Worm (Caenorhabditis elegans) whole organism, L4 larva: ENCODE results near the gene nhr-95.
A peak's percentile ranks its signal among the peaks of the same experiment; 100 is the strongest.

Source experiments
- F37D6.2 ChIP-seq: sonication (generic microtip); optimal IDR thresholded peaks from 2 replicates; lab custom pipeline; 2016; ENCODE audit warnings: mild to moderate bottlenecking, missing genetic modification characterization, missing compliant biosample characterization
- F44E2.7 ChIP-seq: fragments of 200-800 bp; sonication (Bioruptor generic); IDR thresholded peaks from 2 replicates; pipeline ENCODE4 v2.1.2; 2022; ENCODE audit warnings: missing genetic modification characterization, missing compliant biosample characterization
- R02D3.7 ChIP-seq: fragments of 150-350 bp; sonication (generic microtip); optimal IDR thresholded peaks from 3 replicates; lab custom pipeline; 2014; ENCODE audit warnings: missing biosample characterization, missing genetic modification characterization
- T20F7.1 ChIP-seq: fragments of 200-800 bp; sonication (Bioruptor generic); optimal IDR thresholded peaks from 2 replicates; lab custom pipeline; 2018; ENCODE audit warnings: mild to moderate bottlenecking, missing genetic modification characterization, missing compliant biosample characterization
- T26A8.4 ChIP-seq: fragments of 200-800 bp; sonication (Bioruptor generic); IDR thresholded peaks from 2 replicates; pipeline ENCODE4 v1.3.6; 2022; ENCODE audit warnings: missing genetic modification characterization, missing compliant biosample characterization
- Y105C5A.15 ChIP-seq: fragments of 200-800 bp; sonication (Bioruptor generic); IDR thresholded peaks from 2 replicates; pipeline ENCODE4 v1.3.6; 2022; ENCODE audit warnings: missing genetic modification characterization, missing compliant biosample characterization
- Y48G9A.11 ChIP-seq: fragments of 200-800 bp; sonication (Bioruptor generic); IDR thresholded peaks from 2 replicates; pipeline ENCODE4 v1.3.6; 2022; ENCODE audit warnings: missing genetic modification reagents, missing genetic modification characterization, missing compliant biosample characterization
- ZK337.2 ChIP-seq: fragments of 200-800 bp; sonication (Bioruptor generic); IDR thresholded peaks from 2 replicates; pipeline ENCODE4 v1.3.6; 2022; ENCODE audit warnings: missing genetic modification reagents, missing genetic modification characterization, missing compliant biosample characterization
- attf-4 ChIP-seq: sonication (generic microtip); optimal IDR thresholded peaks from 3 replicates; lab custom pipeline; 2017; ENCODE audit warnings: missing biosample characterization, missing genetic modification characterization
- dmd-6 ChIP-seq: fragments of 200-800 bp; sonication (Bioruptor generic); IDR thresholded peaks from 2 replicates; pipeline ENCODE4 v1.3.6; 2022; ENCODE audit warnings: missing genetic modification reagents, missing genetic modification characterization, missing compliant biosample characterization
- duxl-1 ChIP-seq: sonication (generic microtip); optimal IDR thresholded peaks from 2 replicates; lab custom pipeline; 2016; ENCODE audit warnings: mild to moderate bottlenecking, missing genetic modification characterization, moderate library complexity, missing compliant biosample characterization; ENCODE audit not compliant: poor library complexity
- egl-43 ChIP-seq: fragments of 200-800 bp; sonication (Bioruptor generic); IDR thresholded peaks from 2 replicates; pipeline ENCODE4 v1.3.6; 2022; ENCODE audit warnings: missing genetic modification reagents, missing genetic modification characterization, missing compliant biosample characterization
- fkh-10 ChIP-seq: fragments of 150-350 bp; optimal IDR thresholded peaks from 2 replicates; lab custom pipeline; 2014; ENCODE audit warnings: missing biosample characterization, missing genetic modification reagents, missing genetic modification characterization
- fos-1 ChIP-seq: fragments of 150-350 bp; optimal IDR thresholded peaks from 2 replicates; lab custom pipeline; 2014; ENCODE audit warnings: missing biosample characterization, missing genetic modification characterization
- hlh-11 ChIP-seq: fragments of 200-800 bp; sonication (Bioruptor generic); optimal IDR thresholded peaks from 2 replicates; lab custom pipeline; 2018; ENCODE audit warnings: mild to moderate bottlenecking, missing genetic modification characterization, missing compliant biosample characterization
- hlh-30 ChIP-seq: sonication (generic microtip); optimal IDR thresholded peaks from 2 replicates; lab custom pipeline; 2017; ENCODE audit warnings: antibody characterized with exemption, mild to moderate bottlenecking, missing genetic modification characterization, missing compliant biosample characterization; ENCODE audit not compliant: insufficient read depth
- lim-7 ChIP-seq: fragments of 200-800 bp; sonication (Bioruptor generic); IDR thresholded peaks from 2 replicates; pipeline ENCODE4 v1.3.6; 2022; ENCODE audit warnings: missing genetic modification characterization, missing compliant biosample characterization
- lin-13 ChIP-seq: fragments of 150-350 bp; optimal IDR thresholded peaks from 2 replicates; lab custom pipeline; 2014; ENCODE audit warnings: missing biosample characterization, missing genetic modification reagents, missing genetic modification characterization
- madf-5 ChIP-seq, 2 experiments: fragments of 200-800 bp; sonication (Bioruptor generic); IDR thresholded peaks; 2 replicates each; pipeline ENCODE4 v1.3.6; 2022; ENCODE audit warnings: missing compliant biosample characterization in 2 of 2, missing genetic modification characterization in 2 of 2
- madf-9 ChIP-seq: fragments of 200-800 bp; sonication (Bioruptor generic); conservative IDR thresholded peaks from 2 replicates; pipeline ENCODE4 v1.3.6; 2022; ENCODE audit warnings: missing genetic modification reagents, missing genetic modification characterization, missing compliant biosample characterization
- mxl-3 ChIP-seq: fragments of 200-800 bp; sonication (Bioruptor generic); optimal IDR thresholded peaks from 2 replicates; lab custom pipeline; 2018; ENCODE audit warnings: mild to moderate bottlenecking, missing genetic modification characterization, missing compliant biosample characterization
- nhr-11 ChIP-seq: fragments of 150-350 bp; optimal IDR thresholded peaks from 2 replicates; lab custom pipeline; 2014; ENCODE audit warnings: missing biosample characterization, missing genetic modification characterization
- nhr-28 ChIP-seq: fragments of 150-350 bp; optimal IDR thresholded peaks from 2 replicates; lab custom pipeline; 2014; ENCODE audit warnings: missing biosample characterization, missing genetic modification characterization
- nhr-41 ChIP-seq: fragments of 200-800 bp; sonication (Bioruptor generic); IDR thresholded peaks from 2 replicates; pipeline ENCODE4 v1.3.6; 2022; ENCODE audit warnings: missing genetic modification reagents, missing genetic modification characterization, missing compliant biosample characterization
- nhr-42 ChIP-seq: fragments of 200-800 bp; sonication (Bioruptor generic); IDR thresholded peaks from 2 replicates; pipeline ENCODE4 v1.3.6; 2022; ENCODE audit warnings: missing genetic modification characterization, missing compliant biosample characterization
- nhr-48 ChIP-seq: sonication (generic microtip); optimal IDR thresholded peaks from 2 replicates; lab custom pipeline; 2016; ENCODE audit warnings: mild to moderate bottlenecking, missing genetic modification characterization, missing compliant biosample characterization
- nhr-76 ChIP-seq: fragments of 150-350 bp; optimal IDR thresholded peaks from 2 replicates; lab custom pipeline; 2014; ENCODE audit warnings: missing biosample characterization, missing genetic modification characterization
- pha-4 ChIP-seq, 2 experiments: fragments of 150-350 bp in 1 of 2; fragments of 200-800 bp in 1 of 2; sonication (Bioruptor generic) in 1 of 2; IDR thresholded peaks in 1 of 2; optimal IDR thresholded peaks in 1 of 2; 2 replicates each; pipeline versions ENCODE4 v1.3.6 to Lab custom; 2014 to 2022; ENCODE audit warnings: missing genetic modification characterization in 2 of 2, missing genetic modification reagents in 2 of 2, missing biosample characterization in 1 of 2, missing compliant biosample characterization in 1 of 2
- php-3 ChIP-seq: fragments of 200-800 bp; sonication (Bioruptor generic); IDR thresholded peaks from 2 replicates; pipeline ENCODE4 v1.3.6; 2022; ENCODE audit warnings: missing genetic modification reagents, missing genetic modification characterization, missing compliant biosample characterization
- pqm-1 ChIP-seq: sonication (generic microtip); optimal IDR thresholded peaks from 2 replicates; lab custom pipeline; 2017; ENCODE audit warnings: missing biosample characterization, missing genetic modification characterization
- sdz-12 ChIP-seq: fragments of 200-800 bp; sonication (Bioruptor generic); optimal IDR thresholded peaks from 2 replicates; lab custom pipeline; 2018; ENCODE audit warnings: mild to moderate bottlenecking, missing genetic modification characterization, missing compliant biosample characterization
- set-16 ChIP-seq: fragments of 200-800 bp; sonication (Bioruptor generic); IDR thresholded peaks from 2 replicates; pipeline ENCODE4 v1.3.6; 2022; ENCODE audit warnings: missing genetic modification reagents, missing genetic modification characterization, missing compliant biosample characterization
- snpc-4 ChIP-seq: fragments of 150-350 bp; optimal IDR thresholded peaks from 2 replicates; lab custom pipeline; 2014; ENCODE audit warnings: missing biosample characterization, missing genetic modification characterization
- spr-3 ChIP-seq: fragments of 200-800 bp; sonication (Bioruptor generic); optimal IDR thresholded peaks from 2 replicates; lab custom pipeline; 2018; ENCODE audit warnings: mild to moderate bottlenecking, missing genetic modification characterization, missing compliant biosample characterization
- zag-1 ChIP-seq: fragments of 150-350 bp; optimal IDR thresholded peaks from 2 replicates; lab custom pipeline; 2014; ENCODE audit warnings: missing biosample characterization, missing genetic modification characterization
- zip-2 ChIP-seq: fragments of 150-350 bp; optimal IDR thresholded peaks from 2 replicates; lab custom pipeline; 2014; ENCODE audit warnings: missing biosample characterization, missing genetic modification characterization

Gene nhr-95

DNA sequence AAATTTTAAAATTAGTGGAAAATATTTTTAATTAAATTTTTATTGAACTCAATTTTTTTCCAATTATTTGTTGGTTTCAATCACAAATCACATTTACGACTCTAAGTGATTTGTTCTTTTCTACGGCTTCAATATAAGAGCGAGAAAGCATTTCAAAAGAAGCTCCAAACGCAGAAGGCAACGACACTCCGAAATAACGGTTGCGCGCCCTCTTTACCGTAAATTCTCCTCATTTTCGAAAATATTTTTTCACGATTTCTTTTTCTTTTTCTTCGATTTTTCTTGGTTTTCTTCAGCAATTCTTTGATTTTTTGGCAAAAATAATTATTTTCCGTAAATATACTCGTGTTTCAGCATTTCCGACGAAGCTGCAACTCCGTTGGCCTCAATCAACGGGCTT, 12.1 kb upstream of the nhr-95 start:
- peak; percentile 92 for TF ChIP-seq Y48G9A.11 (GFP tag; lab: Robert Waterston, UW)

DNA sequence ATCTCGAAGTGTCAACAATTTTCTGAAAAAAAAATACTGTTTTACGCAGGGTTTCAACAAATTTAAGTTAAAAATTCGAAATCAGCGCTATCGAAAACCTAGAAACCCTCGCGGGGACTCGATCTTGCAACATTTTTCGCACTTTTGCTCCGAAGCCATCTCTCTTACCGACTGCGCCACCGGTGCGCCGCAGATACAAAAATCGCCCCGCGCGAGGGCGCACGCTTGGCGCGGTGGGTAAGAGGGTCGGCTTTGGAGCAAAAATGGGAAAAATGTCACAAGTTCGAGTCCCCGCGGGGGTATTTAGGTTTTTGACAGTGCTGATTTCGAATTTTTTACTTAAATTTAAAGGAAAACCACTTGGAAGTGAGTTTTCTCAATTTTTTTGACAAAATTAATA, 8.4 kb upstream of the nhr-95 start:
- TF ChIP-seq F37D6.2 (tag; lab: Kevin White, UChicago) = no peak
- no peak for TF ChIP-seq R02D3.7 (tag; lab: Kevin White, UChicago)
- no peak for TF ChIP-seq madf-5 (GFP tag; IDR thresholded peaks at IDR 0.05; lab: Robert Waterston, UW)
- no peak for TF ChIP-seq nhr-42 (GFP tag; lab: Robert Waterston, UW)
- TF ChIP-seq php-3 (GFP tag; lab: Robert Waterston, UW) = no peak
- 0 out of 2 replicates have a peak, but pooled peaks have one; percentile 38 for TF ChIP-seq Y48G9A.11 (GFP tag; lab: Robert Waterston, UW)
- TF ChIP-seq set-16 (GFP tag; lab: Robert Waterston, UW) = peak; percentile 64
- TF ChIP-seq zag-1 = no peak
- no peak for TF ChIP-seq zip-2 (tag; lab: Kevin White, UChicago)
- no peak for TF ChIP-seq nhr-48 (tag; lab: Kevin White, UChicago)
- TF ChIP-seq sdz-12 (GFP tag; lab: Kevin White, UChicago) = no peak
- no peak for TF ChIP-seq fos-1 (tag; lab: Kevin White, UChicago)
- TF ChIP-seq duxl-1 (tag; lab: Kevin White, UChicago) = no peak
- 0 out of 2 replicates have a peak, but pooled peaks have one; percentile 64 for TF ChIP-seq F44E2.7 (GFP tag; lab: Robert Waterston, UW)

DNA sequence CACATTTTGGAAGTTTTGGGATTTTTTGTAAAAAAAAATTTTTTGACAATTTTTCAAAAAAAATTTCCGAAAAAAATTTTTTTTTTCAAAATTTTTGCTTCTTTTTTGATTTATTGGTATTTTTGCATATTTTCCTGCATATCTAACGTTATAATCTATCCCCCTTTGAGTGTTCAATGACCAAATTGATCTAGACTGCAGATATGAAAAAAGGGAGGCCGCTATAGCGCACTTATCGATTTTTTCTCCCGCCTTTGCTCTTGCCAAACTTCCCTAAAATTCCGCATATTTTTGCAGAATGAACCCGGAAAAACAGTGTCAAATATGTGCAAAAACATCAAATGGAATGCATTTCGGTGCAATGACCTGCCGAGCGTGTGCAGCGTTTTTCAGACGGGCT, 5.0 kb upstream of the nhr-95 start, which contains the start of gene nhr-145:
nhr-145 (plus strand) TSS at position 298 of the 400 bp plus-strand sequence.
- no peak for TF ChIP-seq Y105C5A.15 (GFP tag; lab: Robert Waterston, UW)
- TF ChIP-seq pha-4 (GFP tag; IDR thresholded peaks at IDR 0.05; lab: Robert Waterston, UW) = no peak
- no peak for TF ChIP-seq pha-4 (tag; optimal IDR thresholded peaks at IDR 0.05; lab: Kevin White, UChicago)
- TF ChIP-seq php-3 (GFP tag; lab: Robert Waterston, UW) = no peak
- no peak for TF ChIP-seq F37D6.2 (tag; lab: Kevin White, UChicago)
- no peak for TF ChIP-seq lim-7 (GFP tag; lab: Robert Waterston, UW)
- no peak for TF ChIP-seq attf-4 (tag; lab: Kevin White, UChicago)
- no peak for TF ChIP-seq nhr-76 (tag; lab: Kevin White, UChicago)
- TF ChIP-seq mxl-3 (GFP tag; lab: Kevin White, UChicago) = no peak
- TF ChIP-seq T26A8.4 (GFP tag; lab: Robert Waterston, UW) = no peak
- TF ChIP-seq lin-13 (GFP tag; lab: Kevin White, UChicago) = no peak
- TF ChIP-seq duxl-1 (tag; lab: Kevin White, UChicago) = no peak
- TF ChIP-seq ZK337.2 (GFP tag; lab: Robert Waterston, UW) = no peak
- TF ChIP-seq sdz-12 (GFP tag; lab: Kevin White, UChicago) = no peak
- TF ChIP-seq madf-9 (GFP tag; lab: Robert Waterston, UW) = no peak
- TF ChIP-seq nhr-11 (tag; lab: Kevin White, UChicago) = no peak
- no peak for TF ChIP-seq egl-43 (GFP tag; lab: Robert Waterston, UW)

DNA sequence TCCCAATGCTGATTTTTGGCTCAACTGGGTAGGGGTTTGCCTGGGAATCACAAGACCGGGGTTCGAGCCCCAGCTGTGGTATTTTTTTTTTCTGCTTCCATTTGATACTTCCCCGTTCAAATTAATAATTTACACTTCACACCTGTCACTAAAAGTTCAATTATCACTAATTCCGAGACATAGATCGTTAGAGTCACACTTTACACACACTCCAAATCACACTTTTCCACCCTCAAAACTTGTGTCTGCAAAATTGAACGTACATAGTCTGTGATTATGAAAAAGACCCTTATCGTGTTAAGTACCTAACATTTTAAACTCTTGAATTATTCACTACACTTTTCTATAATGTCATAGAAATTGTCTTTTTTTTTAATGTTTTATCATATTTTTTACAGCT, 1.3 kb upstream of the nhr-95 start:
- TF ChIP-seq hlh-11 (tag; lab: Kevin White, UChicago) = peak; percentile 20
- no peak for TF ChIP-seq snpc-4
- no peak for TF ChIP-seq nhr-41 (GFP tag; lab: Robert Waterston, UW)
- peak; percentile 34 for TF ChIP-seq T20F7.1 (GFP tag; lab: Kevin White, UChicago)
- TF ChIP-seq hlh-30 (tag; lab: Kevin White, UChicago) = peak; percentile 35
- no peak for TF ChIP-seq nhr-48 (tag; lab: Kevin White, UChicago)
- TF ChIP-seq nhr-28 = peak; percentile 73
- peak; percentile 5 for TF ChIP-seq pqm-1 (tag; lab: Kevin White, UChicago)
- TF ChIP-seq spr-3 (GFP tag; lab: Kevin White, UChicago) = no peak
- no peak for TF ChIP-seq nhr-11 (tag; lab: Kevin White, UChicago)
- TF ChIP-seq fkh-10 = no peak
- peak; percentile 77 for TF ChIP-seq dmd-6 (GFP tag; lab: Robert Waterston, UW)
- TF ChIP-seq, all 104 proteins: peak for 6
